Worm (Caenorhabditis elegans) whole organism, L3 larva: ENCODE data around the gene C45B11.6.

ENCODE experiments used
- R02D3.7 ChIP-seq: fragments of 150-350 bp; optimal IDR thresholded peaks from 2 replicates; lab custom pipeline; 2014; ENCODE audit warnings: missing biosample characterization, missing genetic modification characterization
- ZK546.5 ChIP-seq: sonication (generic microtip); optimal IDR thresholded peaks from 2 replicates; lab custom pipeline; 2017; ENCODE audit warnings: missing biosample characterization, missing genetic modification characterization
- aly-2 ChIP-seq: fragments of 150-350 bp; optimal IDR thresholded peaks from 2 replicates; lab custom pipeline; 2014; ENCODE audit warnings: missing biosample characterization, missing genetic modification characterization
- ama-1 ChIP-seq: fragments of 150-350 bp; optimal IDR thresholded peaks from 2 replicates; lab custom pipeline; 2018
- ceh-28 ChIP-seq: fragments of 150-350 bp; optimal IDR thresholded peaks from 2 replicates; lab custom pipeline; 2014; ENCODE audit warnings: missing biosample characterization, missing genetic modification reagents, missing genetic modification characterization
- ceh-9 ChIP-seq: sonication (generic microtip); optimal IDR thresholded peaks from 2 replicates; lab custom pipeline; 2018; ENCODE audit warnings: missing biosample characterization, missing genetic modification characterization
- egl-27 ChIP-seq: sonication (generic microtip); optimal IDR thresholded peaks from 4 replicates; lab custom pipeline; 2017; ENCODE audit warnings: missing biosample characterization, missing genetic modification reagents, missing genetic modification characterization
- elt-1 ChIP-seq: fragments of 150-350 bp; optimal IDR thresholded peaks from 2 replicates; lab custom pipeline; 2014; ENCODE audit warnings: missing biosample characterization, missing genetic modification characterization
- elt-2 ChIP-seq: sonication (generic microtip); optimal IDR thresholded peaks from 2 replicates; lab custom pipeline; 2016; ENCODE audit warnings: missing genetic modification reagents, mild to moderate bottlenecking, missing genetic modification characterization, missing compliant biosample characterization
- eor-1 ChIP-seq, 2 experiments: fragments of 150-350 bp; optimal IDR thresholded peaks; 2 replicates each; lab custom pipeline; 2014 to 2018; ENCODE audit warnings: missing biosample characterization in 2 of 2, missing genetic modification characterization in 2 of 2
- fkh-10 ChIP-seq: sonication (generic microtip); optimal IDR thresholded peaks from 2 replicates; lab custom pipeline; 2017; ENCODE audit warnings: missing biosample characterization, missing genetic modification reagents, missing genetic modification characterization
- fos-1 ChIP-seq: fragments of 150-350 bp; optimal IDR thresholded peaks from 2 replicates; lab custom pipeline; 2014; ENCODE audit warnings: missing biosample characterization, missing genetic modification characterization
- hmg-11 ChIP-seq: sonication (generic microtip); optimal IDR thresholded peaks from 2 replicates; lab custom pipeline; 2016; ENCODE audit warnings: missing genetic modification characterization, missing compliant biosample characterization
- jun-1 ChIP-seq: fragments of 150-350 bp; optimal IDR thresholded peaks from 2 replicates; lab custom pipeline; 2014; ENCODE audit warnings: missing biosample characterization, missing genetic modification reagents, missing genetic modification characterization
- lin-15B ChIP-seq: fragments of 150-350 bp; optimal IDR thresholded peaks from 2 replicates; lab custom pipeline; 2014; ENCODE audit warnings: missing biosample characterization, missing genetic modification characterization
- lin-39 ChIP-seq: fragments of 150-350 bp; optimal IDR thresholded peaks from 2 replicates; lab custom pipeline; 2018; ENCODE audit warnings: missing biosample characterization, missing genetic modification reagents, missing genetic modification characterization
- lsy-12 ChIP-seq: sonication (generic microtip); optimal IDR thresholded peaks from 2 replicates; lab custom pipeline; 2016; ENCODE audit warnings: mild to moderate bottlenecking, missing genetic modification characterization, missing compliant biosample characterization
- mdl-1 ChIP-seq: fragments of 150-350 bp; optimal IDR thresholded peaks from 2 replicates; lab custom pipeline; 2014; ENCODE audit warnings: missing biosample characterization, missing genetic modification characterization
- mml-1 ChIP-seq: fragments of 150-350 bp; sonication (generic microtip); optimal IDR thresholded peaks from 3 replicates; lab custom pipeline; 2014; ENCODE audit warnings: missing biosample characterization, missing genetic modification characterization
- nfya-1 ChIP-seq: sonication (generic microtip); optimal IDR thresholded peaks from 2 replicates; lab custom pipeline; 2017; ENCODE audit warnings: missing genetic modification characterization, mild to moderate bottlenecking, missing compliant biosample characterization, antibody characterized with exemption, moderate library complexity; ENCODE audit not compliant: insufficient read depth
- nhr-11 ChIP-seq: fragments of 150-350 bp; optimal IDR thresholded peaks from 2 replicates; lab custom pipeline; 2014; ENCODE audit warnings: missing biosample characterization, missing genetic modification characterization
- nhr-12 ChIP-seq: fragments of 150-350 bp; optimal IDR thresholded peaks from 2 replicates; lab custom pipeline; 2014; ENCODE audit warnings: missing biosample characterization, missing genetic modification characterization
- nhr-23 ChIP-seq: fragments of 150-350 bp; optimal IDR thresholded peaks from 2 replicates; lab custom pipeline; 2014; ENCODE audit warnings: missing biosample characterization, missing genetic modification reagents, missing genetic modification characterization
- nhr-237 ChIP-seq: fragments of 150-350 bp; optimal IDR thresholded peaks from 2 replicates; lab custom pipeline; 2014; ENCODE audit warnings: missing biosample characterization, missing genetic modification characterization
- nhr-25 ChIP-seq: sonication (generic microtip); optimal IDR thresholded peaks from 2 replicates; lab custom pipeline; 2017; ENCODE audit warnings: missing biosample characterization, missing genetic modification characterization
- nhr-43 ChIP-seq: sonication (generic microtip); optimal IDR thresholded peaks from 2 replicates; lab custom pipeline; 2016; ENCODE audit warnings: mild to moderate bottlenecking, missing genetic modification characterization, missing compliant biosample characterization; ENCODE audit not compliant: poor library complexity, severe bottlenecking
- nhr-67 ChIP-seq: fragments of 150-350 bp; optimal IDR thresholded peaks from 2 replicates; lab custom pipeline; 2014; ENCODE audit warnings: missing biosample characterization, missing genetic modification characterization
- nhr-76 ChIP-seq: fragments of 150-350 bp; sonication (generic microtip); optimal IDR thresholded peaks from 5 replicates; lab custom pipeline; 2014; ENCODE audit warnings: missing biosample characterization, missing genetic modification characterization
- nhr-77 ChIP-seq: fragments of 150-350 bp; optimal IDR thresholded peaks from 2 replicates; lab custom pipeline; 2014; ENCODE audit warnings: missing biosample characterization, missing genetic modification characterization
- pha-4 ChIP-seq: fragments of 150-350 bp; optimal IDR thresholded peaks from 2 replicates; lab custom pipeline; 2014; ENCODE audit warnings: missing biosample characterization, missing genetic modification reagents, missing genetic modification characterization
- pqm-1 ChIP-seq: fragments of 150-350 bp; optimal IDR thresholded peaks from 2 replicates; lab custom pipeline; 2017; ENCODE audit warnings: missing biosample characterization, missing genetic modification characterization, inconsistent platforms
- skn-1 ChIP-seq: fragments of 150-350 bp; optimal IDR thresholded peaks from 2 replicates; lab custom pipeline; 2014; ENCODE audit warnings: missing biosample characterization, missing genetic modification characterization
- tbx-2 ChIP-seq: sonication (generic microtip); optimal IDR thresholded peaks from 2 replicates; lab custom pipeline; 2016; ENCODE audit warnings: mild to moderate bottlenecking, missing genetic modification characterization, missing compliant biosample characterization

Gene C45B11.6

ce11 chrV:11016846-11017553 is 26.9 kb upstream of the C45B11.6 start:
- no peak for TF ChIP-seq pqm-1 (tag; lab: Kevin White, UChicago)
- TF ChIP-seq nfya-1 = no peak
- TF ChIP-seq mml-1 (tag; lab: Kevin White, UChicago) = no peak
- TF ChIP-seq ceh-28 (tag; lab: Kevin White, UChicago) = no peak
- no peak for TF ChIP-seq nhr-77
- no peak for TF ChIP-seq mdl-1
- TF ChIP-seq egl-27 (tag; lab: Kevin White, UChicago) = no peak
- TF ChIP-seq ZK546.5 (tag; lab: Kevin White, UChicago) = no peak
- no peak for TF ChIP-seq nhr-12 (tag; lab: Kevin White, UChicago)
- TF ChIP-seq fkh-10 (GFP tag; lab: Kevin White, UChicago) = no peak
- TF ChIP-seq elt-1 (tag; lab: Kevin White, UChicago) = no peak
- no peak for TF ChIP-seq lin-15B (tag; lab: Kevin White, UChicago)
- TF ChIP-seq pha-4 (tag; lab: Kevin White, UChicago) = no peak
- TF ChIP-seq, all 47 proteins: peak for 0

- TF ChIP-seq skn-1 (tag; lab: Kevin White, UChicago) = no peak
- TF ChIP-seq eor-1 (tag; optimal IDR thresholded peaks at IDR 0.05; lab: Kevin White, UChicago) = no peak
- TF ChIP-seq pqm-1 (tag; lab: Kevin White, UChicago) = no peak
- TF ChIP-seq R02D3.7 (tag; lab: Kevin White, UChicago) = no peak
- no peak for TF ChIP-seq nfya-1
- TF ChIP-seq nhr-237 (tag; lab: Kevin White, UChicago) = no peak
- no peak for TF ChIP-seq ceh-9
- TF ChIP-seq nhr-67 (tag; lab: Kevin White, UChicago) = no peak
- TF ChIP-seq lin-15B (tag; lab: Kevin White, UChicago) = no peak
- TF ChIP-seq nhr-23 (tag; lab: Kevin White, UChicago) = no peak
- no peak for TF ChIP-seq ceh-28 (tag; lab: Kevin White, UChicago)
- TF ChIP-seq ama-1 (lab: Kevin White, UChicago) = no peak
- TF ChIP-seq aly-2 = no peak
- no peak for TF ChIP-seq nhr-76
- no peak for TF ChIP-seq jun-1 (tag; lab: Kevin White, UChicago)
Measured at ce11 chrV:11022817-11023216, 21.1 kb upstream of the C45B11.6 start, which contains the start of the genes C13G3.12 and hot-6. C13G3.12 (minus strand) TSS chrV:11022917. hot-6 (minus strand) TSS chrV:11022937.

- no peak for TF ChIP-seq tbx-2 (tag; lab: Kevin White, UChicago)
- no peak for TF ChIP-seq nhr-25 (tag; lab: Kevin White, UChicago)
- no peak for TF ChIP-seq lsy-12 (tag; lab: Kevin White, UChicago)
- no peak for TF ChIP-seq lin-39 (tag; lab: Kevin White, UChicago)
- TF ChIP-seq nfya-1 = no peak
- TF ChIP-seq ZK546.5 (tag; lab: Kevin White, UChicago) = no peak
Measured at ce11 chrV:11027740-11028139, 16.1 kb upstream of the C45B11.6 start.

ce11 chrV:11029309-11029708 is 14.6 kb upstream of the C45B11.6 start:
- TF ChIP-seq tbx-2 (tag; lab: Kevin White, UChicago) (no peak), nhr-11 (tag; lab: Kevin White, UChicago) (no peak), egl-27 (tag; lab: Kevin White, UChicago) (no peak), nhr-25 (tag; lab: Kevin White, UChicago) (peak; percentile 23), nhr-23 (tag; lab: Kevin White, UChicago) (peak; percentile 69), elt-2 (tag; lab: Kevin White, UChicago) (peak; percentile 18), lin-39 (tag; lab: Kevin White, UChicago) (peak; percentile 32), nfya-1 (peak; percentile 27), fos-1 (tag; lab: Kevin White, UChicago) (no peak), jun-1 (tag; lab: Kevin White, UChicago) (peak; percentile 12), ceh-28 (tag; lab: Kevin White, UChicago) (peak; percentile 43), hmg-11 (tag; lab: Kevin White, UChicago) (peak; percentile 29), pha-4 (tag; lab: Kevin White, UChicago) (peak; percentile 74), lsy-12 (tag; lab: Kevin White, UChicago) (peak; percentile 30), nhr-43 (peak; percentile 84), lin-15B (tag; lab: Kevin White, UChicago) (peak; percentile 59)
